Worm (Caenorhabditis elegans) whole organism, L4/young adult: Measurements from ENCODE around the gene C50F4.1.

Experiments used
- W03F9.2 ChIP-seq: fragments of 150-350 bp; optimal IDR thresholded peaks from 2 replicates; lab custom pipeline; 2014; ENCODE audit warnings: missing biosample characterization, missing genetic modification characterization
- dao-5 ChIP-seq: sonication (generic microtip); optimal IDR thresholded peaks from 2 replicates; lab custom pipeline; 2016; ENCODE audit warnings: missing genotype, missing genetic modification characterization, moderate library complexity, missing compliant biosample characterization
- him-1 ChIP-seq: sonication (generic microtip); optimal IDR thresholded peaks from 2 replicates; lab custom pipeline; 2016; ENCODE audit warnings: missing genotype, missing genetic modification reagents, missing genetic modification characterization, missing compliant biosample characterization

DNA sequence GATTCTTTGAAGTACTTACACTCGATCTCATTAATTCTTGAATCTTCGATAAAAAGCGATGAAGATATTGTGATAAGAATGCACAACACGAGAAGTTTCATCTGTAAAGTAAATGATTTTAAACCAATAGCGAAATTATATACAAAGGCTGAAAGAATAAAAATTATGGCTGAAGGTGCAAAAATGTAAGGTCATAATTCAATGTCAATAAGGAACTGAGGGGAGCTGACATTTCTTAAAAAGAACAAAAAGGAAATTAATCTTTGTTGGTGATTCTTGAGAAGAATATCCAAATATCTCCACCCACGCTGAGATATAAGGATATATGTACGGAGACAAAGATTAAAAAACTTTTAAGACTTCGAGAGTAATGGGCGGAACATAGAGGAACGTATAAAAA lies 2.5 kb upstream of the C50F4.1 start, which contains the start of gene C50F4.9:
- no peak for TF ChIP-seq him-1 (tag; lab: Kevin White, UChicago)
- no peak for TF ChIP-seq dao-5 (tag; lab: Kevin White, UChicago)
- TF ChIP-seq W03F9.2 (tag; lab: Kevin White, UChicago) = no peak
